Worm (Caenorhabditis elegans): Measurements from ENCODE around the gene T04C12.7.

ce11 chrV:11048678-11049077 lies 5.2 kb upstream of the T04C12.7 start, which contains the start of gene srh-74:
- TF ChIP-seq nhr-12 (tag; optimal IDR thresholded peaks at IDR 0.05) = no peak
- no peak for TF ChIP-seq unc-62 (GFP tag; optimal IDR thresholded peaks at IDR 0.05)
- no peak for TF ChIP-seq unc-39 (tag; optimal IDR thresholded peaks at IDR 0.05)
- no peak for TF ChIP-seq lin-32 (GFP tag; optimal IDR thresholded peaks at IDR 0.05)
- TF ChIP-seq nhr-76 (tag; optimal IDR thresholded peaks at IDR 0.05) = no peak
- TF ChIP-seq sptf-1 (tag; optimal IDR thresholded peaks at IDR 0.05) = no peak

All from whole organism, mixed stage, embryonic.